Worm (Caenorhabditis elegans) whole organism, young adult: Measurements from ENCODE around the gene R160.4.

Experiments
- B0019.2 ChIP-seq: fragments of 200-800 bp; sonication (Bioruptor generic); conservative IDR thresholded peaks from 2 replicates; pipeline ENCODE4 v1.3.6; 2022; ENCODE audit warnings: missing genetic modification reagents, missing genetic modification characterization, missing compliant biosample characterization
- B0035.1 ChIP-seq: sonication (generic microtip); optimal IDR thresholded peaks from 2 replicates; lab custom pipeline; 2016; ENCODE audit warnings: missing genetic modification characterization, mild to moderate bottlenecking, missing compliant biosample characterization, missing genotype, missing genetic modification reagents
- C06A6.2 ChIP-seq: fragments of 200-800 bp; sonication (Bioruptor generic); conservative IDR thresholded peaks from 2 replicates; pipeline ENCODE4 v1.3.6; 2022; ENCODE audit warnings: missing genetic modification characterization, missing compliant biosample characterization
- D2030.7 ChIP-seq: fragments of 200-800 bp; sonication (Bioruptor generic); IDR thresholded peaks from 2 replicates; pipeline ENCODE4 v1.3.6; 2022; ENCODE audit warnings: missing genetic modification reagents, missing genetic modification characterization, missing compliant biosample characterization
- F33H1.4 ChIP-seq: fragments of 200-800 bp; sonication (Bioruptor generic); IDR thresholded peaks from 2 replicates; pipeline ENCODE4 v1.3.6; 2022; ENCODE audit warnings: missing genetic modification reagents, missing genetic modification characterization, missing compliant biosample characterization
- F57A8.1 ChIP-seq: fragments of 200-800 bp; sonication (Bioruptor generic); optimal IDR thresholded peaks from 2 replicates; lab custom pipeline; 2018; ENCODE audit warnings: mild to moderate bottlenecking, missing genetic modification characterization, moderate library complexity, missing compliant biosample characterization
- F57C9.4 ChIP-seq: sonication (generic microtip); optimal IDR thresholded peaks from 2 replicates; lab custom pipeline; 2017; ENCODE audit warnings: mild to moderate bottlenecking, missing genetic modification characterization, missing compliant biosample characterization
- T07F8.4 ChIP-seq: sonication (generic microtip); optimal IDR thresholded peaks from 2 replicates; lab custom pipeline; 2016; ENCODE audit warnings: mild to moderate bottlenecking, missing genetic modification characterization, moderate library complexity, missing compliant biosample characterization
- Y67H2A.10 ChIP-seq: fragments of 200-800 bp; sonication (Bioruptor generic); conservative IDR thresholded peaks from 2 replicates; pipeline ENCODE4 v1.3.6; 2022; ENCODE audit warnings: missing genetic modification reagents, missing genetic modification characterization, missing compliant biosample characterization
- akir-1 ChIP-seq: fragments of 200-800 bp; sonication (Bioruptor generic); optimal IDR thresholded peaks from 2 replicates; lab custom pipeline; 2018; ENCODE audit warnings: mild to moderate bottlenecking, missing genetic modification characterization, moderate library complexity, missing compliant biosample characterization
- ama-1 ChIP-seq, 3 experiments: fragments of 150-350 bp in 1 of 3; sonication (generic microtip) in 2 of 3; optimal IDR thresholded peaks; 2 replicates each; lab custom pipeline; 2014 to 2018; ENCODE audit warnings: missing biosample characterization in 2 of 3, missing genetic modification characterization in 2 of 3, missing genetic modification reagents in 2 of 3
- aptf-2 ChIP-seq: fragments of 200-800 bp; sonication (Bioruptor generic); conservative IDR thresholded peaks from 2 replicates; pipeline ENCODE4 v1.3.6; 2022; ENCODE audit warnings: missing genetic modification reagents, missing genetic modification characterization, missing compliant biosample characterization
- attf-3 ChIP-seq: fragments of 200-800 bp; sonication (Bioruptor generic); conservative IDR thresholded peaks from 2 replicates; pipeline ENCODE4 v1.3.6; 2022; ENCODE audit warnings: missing genetic modification reagents, missing genetic modification characterization, missing compliant biosample characterization
- attf-5 ChIP-seq: fragments of 200-800 bp; sonication (Bioruptor generic); optimal IDR thresholded peaks from 2 replicates; lab custom pipeline; 2018; ENCODE audit warnings: mild to moderate bottlenecking, missing genetic modification characterization, missing compliant biosample characterization
- attf-6 ChIP-seq: fragments of 200-800 bp; sonication (Bioruptor generic); IDR thresholded peaks from 2 replicates; pipeline ENCODE4 v1.3.6; 2022; ENCODE audit warnings: missing genetic modification reagents, missing genetic modification characterization, missing compliant biosample characterization
- bed-1 ChIP-seq: fragments of 200-800 bp; sonication (Bioruptor generic); IDR thresholded peaks from 2 replicates; pipeline ENCODE4 v1.3.6; 2022; ENCODE audit warnings: missing genetic modification reagents, missing genetic modification characterization, missing compliant biosample characterization
- ccch-3 ChIP-seq: fragments of 200-800 bp; sonication (Bioruptor generic); optimal IDR thresholded peaks from 2 replicates; lab custom pipeline; 2018; ENCODE audit warnings: mild to moderate bottlenecking, missing genetic modification characterization, missing compliant biosample characterization
- ceh-27 ChIP-seq: fragments of 200-800 bp; sonication (Bioruptor generic); optimal IDR thresholded peaks from 2 replicates; lab custom pipeline; 2018; ENCODE audit warnings: mild to moderate bottlenecking, missing genetic modification characterization, moderate library complexity, missing compliant biosample characterization
- dox-1 ChIP-seq: fragments of 200-800 bp; sonication (Bioruptor generic); IDR thresholded peaks from 2 replicates; pipeline ENCODE4 v1.3.6; 2022; ENCODE audit warnings: missing genetic modification reagents, missing genetic modification characterization, missing compliant biosample characterization
- dpl-1 ChIP-seq: fragments of 150-350 bp; optimal IDR thresholded peaks from 2 replicates; lab custom pipeline; 2014; ENCODE audit warnings: missing biosample characterization, missing genetic modification reagents, missing genetic modification characterization
- egl-44 ChIP-seq: fragments of 200-800 bp; sonication (Bioruptor generic); IDR thresholded peaks from 2 replicates; pipeline ENCODE4 v1.3.6; 2022; ENCODE audit warnings: missing genetic modification reagents, missing genetic modification characterization, missing compliant biosample characterization
- him-1 ChIP-seq: sonication (generic microtip); optimal IDR thresholded peaks from 2 replicates; lab custom pipeline; 2016; ENCODE audit warnings: missing genotype, missing genetic modification reagents, missing genetic modification characterization, missing compliant biosample characterization
- hlh-12 ChIP-seq: sonication (generic microtip); optimal IDR thresholded peaks from 2 replicates; lab custom pipeline; 2016; ENCODE audit warnings: missing genetic modification characterization, missing compliant biosample characterization
- hlh-26 ChIP-seq: fragments of 200-800 bp; sonication (Bioruptor generic); conservative IDR thresholded peaks from 2 replicates; pipeline ENCODE4 v1.3.6; 2022; ENCODE audit warnings: missing genetic modification reagents, missing genetic modification characterization, missing compliant biosample characterization
- hmg-20 ChIP-seq: fragments of 200-800 bp; sonication (Bioruptor generic); IDR thresholded peaks from 2 replicates; pipeline ENCODE4 v1.3.6; 2022; ENCODE audit warnings: missing genetic modification reagents, missing genetic modification characterization, missing compliant biosample characterization
- hrde-1 ChIP-seq: sonication (generic microtip); optimal IDR thresholded peaks from 2 replicates; lab custom pipeline; 2016; ENCODE audit warnings: missing genetic modification characterization, mild to moderate bottlenecking, missing compliant biosample characterization, moderate library complexity, missing genotype, missing genetic modification reagents, borderline replicate concordance
- lag-1 ChIP-seq: fragments of 200-800 bp; sonication (Bioruptor generic); IDR thresholded peaks from 2 replicates; pipeline ENCODE4 v1.3.6; 2022; ENCODE audit warnings: missing genetic modification reagents, missing genetic modification characterization, missing compliant biosample characterization
- let-526 ChIP-seq: fragments of 200-800 bp; sonication (Bioruptor generic); IDR thresholded peaks from 2 replicates; pipeline ENCODE4 v1.3.6; 2022; ENCODE audit warnings: missing genetic modification reagents, missing genetic modification characterization, missing compliant biosample characterization
- lin-35 ChIP-seq, 3 experiments: fragments of 150-350 bp in 2 of 3; sonication (generic microtip) in 1 of 3; optimal IDR thresholded peaks; 2 replicates each; lab custom pipeline; 2014 to 2018; ENCODE audit warnings: missing biosample characterization in 3 of 3, missing genetic modification characterization in 3 of 3, missing genetic modification reagents in 3 of 3
- lin-40 ChIP-seq: sonication (generic microtip); optimal IDR thresholded peaks from 2 replicates; lab custom pipeline; 2016; ENCODE audit warnings: missing genetic modification characterization, mild to moderate bottlenecking, missing compliant biosample characterization, missing genotype, missing genetic modification reagents
- lin-54 ChIP-seq: fragments of 200-800 bp; sonication (Bioruptor generic); optimal IDR thresholded peaks from 2 replicates; lab custom pipeline; 2018; ENCODE audit warnings: mild to moderate bottlenecking, missing genetic modification characterization, missing compliant biosample characterization
- lir-1 ChIP-seq: fragments of 200-800 bp; sonication (Bioruptor generic); conservative IDR thresholded peaks from 2 replicates; pipeline ENCODE4 v1.3.6; 2022; ENCODE audit warnings: missing genetic modification reagents, missing genetic modification characterization, missing compliant biosample characterization
- madf-10 ChIP-seq: sonication (generic microtip); optimal IDR thresholded peaks from 2 replicates; lab custom pipeline; 2016; ENCODE audit warnings: mild to moderate bottlenecking, missing genetic modification characterization, missing compliant biosample characterization
- madf-8 ChIP-seq: fragments of 200-800 bp; sonication (Bioruptor generic); conservative IDR thresholded peaks from 2 replicates; pipeline ENCODE4 v1.3.6; 2022; ENCODE audit warnings: missing genetic modification reagents, missing genetic modification characterization, missing compliant biosample characterization
- mcd-1 ChIP-seq: fragments of 200-800 bp; sonication (Bioruptor generic); IDR thresholded peaks from 2 replicates; pipeline ENCODE4 v1.3.6; 2022; ENCODE audit warnings: missing genetic modification reagents, missing genetic modification characterization, missing compliant biosample characterization
- nfyb-1 ChIP-seq: fragments of 200-800 bp; sonication (Bioruptor generic); IDR thresholded peaks from 2 replicates; pipeline ENCODE4 v1.3.6; 2022; ENCODE audit warnings: missing genetic modification reagents, missing genetic modification characterization, missing compliant biosample characterization
- nhr-179 ChIP-seq: sonication (generic microtip); optimal IDR thresholded peaks from 2 replicates; lab custom pipeline; 2016; ENCODE audit warnings: mild to moderate bottlenecking, missing genetic modification characterization, missing compliant biosample characterization
- nhr-27 ChIP-seq: fragments of 200-800 bp; sonication (Bioruptor generic); optimal IDR thresholded peaks from 2 replicates; lab custom pipeline; 2018; ENCODE audit warnings: mild to moderate bottlenecking, missing genetic modification characterization, moderate library complexity, missing compliant biosample characterization
- rcor-1 ChIP-seq: fragments of 200-800 bp; sonication (Bioruptor generic); IDR thresholded peaks from 2 replicates; pipeline ENCODE4 v1.3.6; 2022; ENCODE audit warnings: missing genetic modification reagents, missing genetic modification characterization, missing compliant biosample characterization
- snpc-1.1 ChIP-seq: sonication (generic microtip); optimal IDR thresholded peaks from 2 replicates; lab custom pipeline; 2017; ENCODE audit warnings: missing genetic modification characterization, mild to moderate bottlenecking, missing compliant biosample characterization, antibody characterized with exemption, moderate library complexity, missing genotype, missing genetic modification reagents; ENCODE audit not compliant: insufficient read depth
- snpc-1.3 ChIP-seq: sonication (generic microtip); optimal IDR thresholded peaks from 2 replicates; lab custom pipeline; 2017; ENCODE audit warnings: missing genetic modification characterization, mild to moderate bottlenecking, missing compliant biosample characterization, antibody characterized with exemption, moderate library complexity, missing genotype, missing genetic modification reagents; ENCODE audit not compliant: insufficient read depth
- snpc-3.4 ChIP-seq: sonication (generic microtip); optimal IDR thresholded peaks from 2 replicates; lab custom pipeline; 2017; ENCODE audit warnings: missing genetic modification characterization, mild to moderate bottlenecking, missing compliant biosample characterization, antibody characterized with exemption, moderate library complexity, missing genotype, missing genetic modification reagents
- tbp1 ChIP-seq: fragments of 200-800 bp; sonication (Bioruptor generic); optimal IDR thresholded peaks from 2 replicates; lab custom pipeline; 2018; ENCODE audit warnings: mild to moderate bottlenecking, missing genetic modification characterization, missing compliant biosample characterization
- tbx-9 ChIP-seq: sonication (generic microtip); optimal IDR thresholded peaks from 2 replicates; lab custom pipeline; 2016; ENCODE audit warnings: borderline replicate concordance, missing genetic modification characterization, inconsistent platforms, missing compliant biosample characterization
- unc-62 ChIP-seq: fragments of 150-350 bp; optimal IDR thresholded peaks from 2 replicates; lab custom pipeline; 2014; ENCODE audit warnings: missing biosample characterization, missing genetic modification reagents, missing genetic modification characterization
- xnd-1 ChIP-seq: sonication (generic microtip); optimal IDR thresholded peaks from 2 replicates; lab custom pipeline; 2016; ENCODE audit warnings: missing genotype, missing genetic modification reagents, missing genetic modification characterization, missing compliant biosample characterization
- zim-3 ChIP-seq: sonication (generic microtip); optimal IDR thresholded peaks from 2 replicates; lab custom pipeline; 2017; ENCODE audit warnings: mild to moderate bottlenecking, missing genetic modification characterization, moderate library complexity, missing compliant biosample characterization

The R160.4 gene

DNA sequence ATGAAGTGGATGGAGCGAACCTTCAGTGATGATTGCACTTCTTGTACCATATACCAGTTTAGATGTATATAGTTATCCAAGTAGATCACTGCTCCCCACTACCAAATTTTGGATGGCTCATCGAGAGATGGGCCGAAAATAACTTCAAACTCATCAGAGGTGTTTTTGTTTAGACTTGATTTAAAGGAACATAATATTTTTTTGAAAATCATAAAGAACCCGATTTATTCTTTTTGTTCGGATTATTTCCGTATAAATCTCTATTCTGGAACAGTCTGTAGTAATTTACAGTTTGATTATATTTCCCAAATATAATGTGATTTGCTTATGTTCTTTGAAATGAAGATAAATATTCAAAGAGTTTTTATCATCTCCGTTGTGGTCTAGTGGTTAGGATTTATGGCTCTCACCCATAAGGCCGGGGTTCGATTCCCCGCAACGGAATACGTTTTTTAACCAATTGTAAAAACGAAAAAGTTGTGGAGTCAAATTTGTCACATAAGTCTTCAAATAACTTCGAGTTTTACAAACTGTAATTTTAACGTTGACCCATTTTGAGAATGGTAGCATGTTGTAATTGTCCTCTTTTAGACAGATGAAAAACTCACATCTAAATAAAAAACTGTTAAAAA, 41.7 kb upstream of the R160.4 start (continued):
- TF ChIP-seq ceh-27 (GFP tag; lab: Kevin White, UChicago) (no peak), let-526 (GFP tag; lab: Robert Waterston, UW) (no peak), B0019.2 (GFP tag; lab: Robert Waterston, UW) (no peak), lin-54 (peak; percentile 15), attf-5 (GFP tag; lab: Kevin White, UChicago) (no peak), tbx-9 (no peak), hlh-26 (GFP tag; lab: Robert Waterston, UW) (no peak), C06A6.2 (GFP tag; lab: Robert Waterston, UW) (no peak), unc-62 (no peak), madf-8 (GFP tag; lab: Robert Waterston, UW) (no peak), him-1 (tag; lab: Kevin White, UChicago) (peak; percentile 70), egl-44 (no peak), akir-1 (GFP tag; lab: Kevin White, UChicago) (no peak), F33H1.4 (GFP tag; lab: Robert Waterston, UW) (no peak), F57A8.1 (GFP tag; lab: Kevin White, UChicago) (no peak), hrde-1 (tag; lab: Kevin White, UChicago) (no peak), B0035.1 (tag; lab: Kevin White, UChicago) (no peak), rcor-1 (0 out of 2 replicates have a peak, but pooled peaks have one; percentile 16), hmg-20 (no peak), bed-1 (GFP tag; lab: Robert Waterston, UW) (no peak), lir-1 (no peak), nhr-179 (tag; lab: Kevin White, UChicago) (no peak), F57C9.4 (tag; lab: Kevin White, UChicago) (no peak), Y67H2A.10 (GFP tag; lab: Robert Waterston, UW) (no peak), snpc-1.1 (tag; lab: Kevin White, UChicago) (peak; percentile 60), snpc-1.3 (tag; lab: Kevin White, UChicago) (peak; percentile 73), attf-6 (no peak), snpc-3.4 (peak; percentile 44), xnd-1 (no peak), ama-1 (optimal IDR thresholded peaks at IDR 0.05; lab: Kevin White, UChicago) (no peak), ama-1 (GFP tag; optimal IDR thresholded peaks at IDR 0.05; lab: Kevin White, UChicago) (peak in 1 of 2 experiments; percentile 31), aptf-2 (no peak), D2030.7 (GFP tag; lab: Robert Waterston, UW) (peak; percentile 80), zim-3 (no peak), nhr-27 (tag; lab: Kevin White, UChicago) (no peak), hlh-12 (tag; lab: Kevin White, UChicago) (no peak), lag-1 (GFP tag; lab: Robert Waterston, UW) (no peak), ccch-3 (no peak), nfyb-1 (GFP tag; lab: Robert Waterston, UW) (no peak), tbp1 (peak; percentile 87), attf-3 (GFP tag; lab: Robert Waterston, UW) (no peak), madf-10 (tag; lab: Kevin White, UChicago) (peak; percentile 24), lin-35 (GFP tag; optimal IDR thresholded peaks at IDR 0.05; lab: Kevin White, UChicago) (no peak), dox-1 (GFP tag; lab: Robert Waterston, UW) (no peak), dpl-1 (no peak), mcd-1 (no peak), lin-40 (tag; lab: Kevin White, UChicago) (no peak), T07F8.4 (tag; lab: Kevin White, UChicago) (no peak)
